Worm (Caenorhabditis elegans) whole organism, L4 larva: ENCODE data around the gene F31B9.2.

ENCODE experiments used
- R02D3.7 ChIP-seq: fragments of 150-350 bp; sonication (generic microtip); optimal IDR thresholded peaks from 3 replicates; lab custom pipeline; 2014; ENCODE audit warnings: missing biosample characterization, missing genetic modification characterization
- lin-13 ChIP-seq: fragments of 150-350 bp; optimal IDR thresholded peaks from 2 replicates; lab custom pipeline; 2014; ENCODE audit warnings: missing biosample characterization, missing genetic modification reagents, missing genetic modification characterization
- mdl-1 ChIP-seq, 2 experiments: fragments of 150-350 bp in 1 of 2; sonication (generic microtip) in 1 of 2; optimal IDR thresholded peaks; 2 replicates each; lab custom pipeline; 2014 to 2017; ENCODE audit warnings: missing biosample characterization in 2 of 2, missing genetic modification characterization in 2 of 2
- nhr-25 ChIP-seq: sonication (generic microtip); optimal IDR thresholded peaks from 2 replicates; lab custom pipeline; 2017; ENCODE audit warnings: missing genetic modification characterization, mild to moderate bottlenecking, missing compliant biosample characterization, antibody characterized with exemption, moderate library complexity, borderline replicate concordance; ENCODE audit not compliant: insufficient read depth
- pha-4 ChIP-seq, 2 experiments: fragments of 150-350 bp in 1 of 2; fragments of 200-800 bp in 1 of 2; sonication (Bioruptor generic) in 1 of 2; IDR thresholded peaks in 1 of 2; optimal IDR thresholded peaks in 1 of 2; 2 replicates each; pipeline versions ENCODE4 v1.3.6 to Lab custom; 2014 to 2022; ENCODE audit warnings: missing genetic modification characterization in 2 of 2, missing genetic modification reagents in 2 of 2, missing biosample characterization in 1 of 2, missing compliant biosample characterization in 1 of 2
- pqm-1 ChIP-seq: sonication (generic microtip); optimal IDR thresholded peaks from 2 replicates; lab custom pipeline; 2017; ENCODE audit warnings: missing biosample characterization, missing genetic modification characterization
- unc-62 ChIP-seq, 3 experiments: fragments of 150-350 bp in 1 of 3; sonication (generic microtip); optimal IDR thresholded peaks in 2 of 3; peaks in 1 of 3; 1 replicate in 1 of 3; 2 replicates in 2 of 3; lab custom pipeline; 2014 to 2017; ENCODE audit warnings: missing biosample characterization in 3 of 3, missing genetic modification characterization in 3 of 3, missing genetic modification reagents in 3 of 3, missing genotype in 1 of 3
- ztf-7 ChIP-seq: fragments of 150-350 bp; optimal IDR thresholded peaks from 2 replicates; lab custom pipeline; 2014; ENCODE audit warnings: missing biosample characterization, missing genetic modification characterization

- TF ChIP-seq lin-13 (GFP tag; lab: Kevin White, UChicago) (no peak), nhr-25 (tag; lab: Kevin White, UChicago) (no peak), mdl-1 (tag; optimal IDR thresholded peaks at IDR 0.05; lab: Kevin White, UChicago) (no peak), R02D3.7 (tag; lab: Kevin White, UChicago) (no peak), ztf-7 (tag; lab: Kevin White, UChicago) (no peak), pqm-1 (tag; lab: Kevin White, UChicago) (no peak), pha-4 (GFP tag; IDR thresholded peaks at IDR 0.05; lab: Robert Waterston, UW) (no peak), pha-4 (tag; optimal IDR thresholded peaks at IDR 0.05; lab: Kevin White, UChicago) (no peak), unc-62 (GFP tag; optimal IDR thresholded peaks at IDR 0.05 in 1 of 2; lab: Kevin White, UChicago) (no peak), unc-62 (tag; optimal IDR thresholded peaks at IDR 0.05; lab: Kevin White, UChicago) (no peak)
These were observed 41.6 kb downstream of the F31B9.2 start, which contains the start of gene C09G1.5 for ce11 chrX:15958767-15959166.
